Worm (Caenorhabditis elegans): Measurements from ENCODE around the gene EEED8.12.

DNA sequence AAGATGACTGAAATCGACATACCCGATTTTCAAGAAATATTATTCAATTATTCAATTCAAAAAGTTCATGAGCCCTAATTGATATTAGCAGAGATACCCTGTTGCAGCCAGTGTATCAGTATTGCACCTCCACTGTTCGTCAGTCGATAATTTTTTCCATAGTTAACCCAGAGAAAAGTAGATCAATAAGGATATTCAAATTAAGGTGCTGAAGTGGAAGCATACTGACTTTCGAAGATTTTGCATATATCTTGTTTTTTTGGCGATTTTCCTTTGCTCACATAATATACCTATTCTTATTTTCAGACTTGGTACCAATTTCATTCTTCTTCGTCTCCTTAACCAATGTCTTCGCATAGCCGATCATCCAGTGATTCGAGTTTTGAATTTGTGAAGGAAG, 10.1 kb upstream of the EEED8.12 start, which contains the start of gene EEED8.15:
- TF ChIP-seq him-1 (tag; optimal IDR thresholded peaks at IDR 0.05), result no peak
- TF ChIP-seq W03F9.2 (tag; optimal IDR thresholded peaks at IDR 0.05), result no peak
